Fruit fly (Drosophila melanogaster) whole organism, prepupa: ENCODE measurements around the gene c11.1.

ENCODE experiments used
- Blimp-1 ChIP-seq: fragments of 200-800 bp; sonication (Bioruptor generic); optimal IDR thresholded peaks from 3 replicates; lab custom pipeline; 2017; ENCODE audit warnings: missing biosample characterization, missing genetic modification characterization, mild to moderate bottlenecking, moderate library complexity, missing genetic modification reagents
- CG10631 ChIP-seq: fragments of 200-800 bp; sonication (Bioruptor generic); optimal IDR thresholded peaks from 2 replicates; lab custom pipeline; 2016; ENCODE audit warnings: missing biosample characterization, missing genetic modification characterization
- CG10669 ChIP-seq: fragments of 200-800 bp; sonication (Bioruptor generic); optimal IDR thresholded peaks from 3 replicates; lab custom pipeline; 2018; ENCODE audit warnings: missing biosample characterization, mild to moderate bottlenecking, missing genetic modification characterization, moderate library complexity
- CG11902 ChIP-seq: fragments of 200-800 bp; sonication (Bioruptor generic); optimal IDR thresholded peaks from 3 replicates; lab custom pipeline; 2016; ENCODE audit warnings: missing biosample characterization, missing genetic modification characterization
- CG15336 ChIP-seq: fragments of 200-800 bp; sonication (Bioruptor generic); IDR thresholded peaks from 2 replicates; pipeline ENCODE4 v1.3.6; 2022; ENCODE audit warnings: missing biosample characterization, missing genetic modification characterization
- CG31627 ChIP-seq: fragments of 200-800 bp; sonication (Bioruptor generic); optimal IDR thresholded peaks from 3 replicates; lab custom pipeline; 2016; ENCODE audit warnings: missing biosample characterization, missing genetic modification characterization
- CG32006 ChIP-seq: fragments of 200-800 bp; sonication (Bioruptor generic); optimal IDR thresholded peaks from 3 replicates; lab custom pipeline; 2017; ENCODE audit warnings: missing biosample characterization, mild to moderate bottlenecking, missing genetic modification characterization
- CG34406 ChIP-seq: fragments of 200-800 bp; sonication (Bioruptor generic); optimal IDR thresholded peaks from 3 replicates; lab custom pipeline; 2016; ENCODE audit warnings: missing biosample characterization, missing genetic modification characterization
- CG3919 ChIP-seq: fragments of 200-800 bp; sonication (Bioruptor generic); optimal IDR thresholded peaks from 3 replicates; lab custom pipeline; 2016; ENCODE audit warnings: missing biosample characterization, missing genetic modification characterization
- CG4318 ChIP-seq: fragments of 200-800 bp; sonication (Bioruptor generic); optimal IDR thresholded peaks from 3 replicates; lab custom pipeline; 2017; ENCODE audit warnings: missing biosample characterization, mild to moderate bottlenecking, missing genetic modification characterization
- CG6163 ChIP-seq: fragments of 200-800 bp; sonication (Bioruptor generic); IDR thresholded peaks from 3 replicates; pipeline ENCODE4 v1.3.6; 2022; ENCODE audit warnings: missing biosample characterization, missing genetic modification characterization
- CG6808 ChIP-seq: fragments of 200-800 bp; sonication (Bioruptor generic); optimal IDR thresholded peaks from 3 replicates; lab custom pipeline; 2017; ENCODE audit warnings: missing biosample characterization, missing genetic modification characterization, mild to moderate bottlenecking, moderate library complexity, missing genetic modification reagents
- CG8119 ChIP-seq: fragments of 200-800 bp; sonication (Bioruptor generic); IDR thresholded peaks from 3 replicates; pipeline ENCODE4 v1.3.6; 2022; ENCODE audit warnings: missing biosample characterization, missing genetic modification characterization
- CG8319 ChIP-seq: fragments of 200-800 bp; sonication (Bioruptor generic); optimal IDR thresholded peaks from 3 replicates; lab custom pipeline; 2016; ENCODE audit warnings: missing biosample characterization, missing genetic modification characterization
- CG8632 ChIP-seq: fragments of 200-800 bp; sonication (Bioruptor generic); optimal IDR thresholded peaks from 3 replicates; lab custom pipeline; 2016; ENCODE audit warnings: missing biosample characterization, missing genetic modification characterization
- CG9139 ChIP-seq: fragments of 200-800 bp; sonication (Bioruptor generic); optimal IDR thresholded peaks from 3 replicates; lab custom pipeline; 2017; ENCODE audit warnings: missing biosample characterization, mild to moderate bottlenecking, missing genetic modification characterization
- Eip78C ChIP-seq: fragments of 200-800 bp; sonication (Bioruptor generic); peaks from one replicate; lab custom pipeline; 2016; ENCODE audit warnings: missing biosample characterization, missing genetic modification characterization
- Eip93F ChIP-seq: fragments of 200-800 bp; sonication (Bioruptor generic); optimal IDR thresholded peaks from 2 replicates; lab custom pipeline; 2016; ENCODE audit warnings: missing biosample characterization, mild to moderate bottlenecking, missing genetic modification characterization
- Gug ChIP-seq: fragments of 200-800 bp; sonication (Bioruptor generic); IDR thresholded peaks from 2 replicates; pipeline ENCODE4 v1.3.6; 2022; ENCODE audit warnings: missing biosample characterization, missing genetic modification characterization
- Hr39 ChIP-seq: fragments of 200-800 bp; sonication (Bioruptor generic); optimal IDR thresholded peaks from 2 replicates; lab custom pipeline; 2016; ENCODE audit warnings: missing biosample characterization, missing genetic modification characterization
- Hr4 ChIP-seq: fragments of 200-800 bp; sonication (Bioruptor generic); optimal IDR thresholded peaks from 3 replicates; lab custom pipeline; 2016; ENCODE audit warnings: missing biosample characterization, missing genetic modification characterization
- Lpt ChIP-seq: fragments of 200-800 bp; sonication (Bioruptor generic); optimal IDR thresholded peaks from 3 replicates; lab custom pipeline; 2016; ENCODE audit warnings: missing biosample characterization, missing genetic modification characterization
- Met ChIP-seq: fragments of 200-800 bp; sonication (Bioruptor generic); optimal IDR thresholded peaks from 3 replicates; lab custom pipeline; 2016; ENCODE audit warnings: missing biosample characterization, missing genetic modification characterization
- Sox102F ChIP-seq: fragments of 200-800 bp; sonication (Bioruptor generic); optimal IDR thresholded peaks from 2 replicates; lab custom pipeline; 2016; ENCODE audit warnings: missing biosample characterization, mild to moderate bottlenecking, missing genetic modification characterization
- Sox14 ChIP-seq: fragments of 200-800 bp; sonication (Bioruptor generic); optimal IDR thresholded peaks from 3 replicates; lab custom pipeline; 2016; ENCODE audit warnings: missing biosample characterization, missing genetic modification characterization
- Sox15 ChIP-seq: fragments of 200-800 bp; sonication (Bioruptor generic); optimal IDR thresholded peaks from 3 replicates; lab custom pipeline; 2016; ENCODE audit warnings: missing biosample characterization, missing genetic modification characterization
- achi ChIP-seq: fragments of 200-800 bp; sonication (Bioruptor generic); optimal IDR thresholded peaks from 3 replicates; lab custom pipeline; 2016; ENCODE audit warnings: missing biosample characterization, missing genetic modification characterization
- acj6 ChIP-seq: fragments of 200-800 bp; sonication (Bioruptor generic); optimal IDR thresholded peaks from 3 replicates; lab custom pipeline; 2016; ENCODE audit warnings: missing biosample characterization, missing genetic modification characterization
- dsx ChIP-seq: fragments of 200-800 bp; optimal IDR thresholded peaks from 3 replicates; lab custom pipeline; 2019; ENCODE audit warnings: missing biosample characterization, mild to moderate bottlenecking, missing genetic modification characterization, moderate library complexity; ENCODE audit not compliant: poor library complexity, severe bottlenecking
- eg ChIP-seq: fragments of 200-800 bp; sonication (Bioruptor generic); IDR thresholded peaks from 3 replicates; pipeline ENCODE4 v1.3.6; 2022; ENCODE audit warnings: missing biosample characterization, missing genetic modification characterization
- esn ChIP-seq: fragments of 200-800 bp; sonication (Bioruptor generic); optimal IDR thresholded peaks from 2 replicates; lab custom pipeline; 2016; ENCODE audit warnings: missing biosample characterization, mild to moderate bottlenecking, missing genetic modification characterization, moderate library complexity
- fd59A ChIP-seq: fragments of 200-800 bp; sonication (Bioruptor generic); optimal IDR thresholded peaks from 2 replicates; lab custom pipeline; 2017; ENCODE audit warnings: missing biosample characterization, mild to moderate bottlenecking, missing genetic modification characterization, missing genetic modification reagents
- fd85E ChIP-seq: fragments of 200-800 bp; sonication (Bioruptor generic); optimal IDR thresholded peaks from 3 replicates; lab custom pipeline; 2016; ENCODE audit warnings: missing biosample characterization, missing genetic modification characterization
- fkh ChIP-seq: fragments of 200-800 bp; sonication (Bioruptor generic); optimal IDR thresholded peaks from 3 replicates; lab custom pipeline; 2017; ENCODE audit warnings: missing biosample characterization, mild to moderate bottlenecking, missing genetic modification characterization, moderate library complexity
- net ChIP-seq: fragments of 200-800 bp; sonication (Bioruptor generic); optimal IDR thresholded peaks from 3 replicates; lab custom pipeline; 2016; ENCODE audit warnings: missing biosample characterization, missing genetic modification characterization
- pdm3 ChIP-seq: fragments of 200-800 bp; sonication (Bioruptor generic); optimal IDR thresholded peaks from 3 replicates; lab custom pipeline; 2016; ENCODE audit warnings: missing biosample characterization, missing genetic modification characterization
- salr ChIP-seq, 2 experiments: fragments of 200-800 bp; sonication (Bioruptor generic); optimal IDR thresholded peaks; 3 replicates each; lab custom pipeline; 2016 to 2018; ENCODE audit warnings: missing biosample characterization in 2 of 2, missing genetic modification characterization in 2 of 2, mild to moderate bottlenecking in 1 of 2
- spab ChIP-seq: fragments of 200-800 bp; sonication (Bioruptor generic); optimal IDR thresholded peaks from 2 replicates; lab custom pipeline; 2017; ENCODE audit warnings: missing biosample characterization, mild to moderate bottlenecking, missing genetic modification characterization, missing genetic modification reagents
- ss ChIP-seq, 2 experiments: fragments of 200-800 bp; sonication (Bioruptor generic); optimal IDR thresholded peaks; 2 replicates in 1 of 2; 3 replicates in 1 of 2; lab custom pipeline; 2017 to 2018; ENCODE audit warnings: mild to moderate bottlenecking in 2 of 2, missing biosample characterization in 2 of 2, missing genetic modification characterization in 2 of 2, moderate library complexity in 1 of 2
- svp ChIP-seq: fragments of 200-800 bp; sonication (Bioruptor generic); peaks from one replicate; lab custom pipeline; 2016; ENCODE audit warnings: missing biosample characterization, missing genetic modification characterization
- topi ChIP-seq: fragments of 200-800 bp; sonication (Bioruptor generic); optimal IDR thresholded peaks from 3 replicates; lab custom pipeline; 2016; ENCODE audit warnings: missing biosample characterization, missing genetic modification characterization

The c11.1 gene

DNA sequence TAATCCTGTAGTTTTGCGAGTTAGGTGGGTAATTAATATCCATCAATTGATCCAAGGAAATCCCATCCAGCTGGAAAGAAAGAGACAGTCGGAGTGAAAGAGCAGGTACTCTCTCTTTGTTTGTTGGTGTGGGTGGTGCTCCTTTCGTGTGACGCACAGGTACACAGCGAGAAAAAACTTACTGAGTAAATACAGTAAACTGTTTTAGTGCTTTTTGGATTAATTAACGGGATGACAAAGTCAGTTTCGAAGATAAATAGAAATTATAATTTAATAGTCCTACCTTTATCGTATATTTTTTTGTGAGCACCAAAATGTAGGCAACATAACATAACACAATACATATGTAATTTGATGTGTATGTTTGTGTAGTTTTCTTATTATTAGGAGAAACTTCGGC lies 34.9 kb downstream of the c11.1 start (continued):
- TF ChIP-seq Eip93F (GFP tag; lab: Kevin White, UChicago) (no peak), dsx (peak; percentile 24), CG32006 (GFP tag; lab: Kevin White, UChicago) (peak; percentile 62), CG6808 (GFP tag; lab: Kevin White, UChicago) (peak; percentile 43), esn (peak; percentile 62), fd59A (GFP tag; lab: Kevin White, UChicago) (no peak), net (GFP tag; lab: Kevin White, UChicago) (peak; percentile 45), eg (GFP tag; lab: Robert Waterston, UW) (peak; percentile 61; the same call in 2 of the 3 replicates), CG10669 (GFP tag; lab: Kevin White, UChicago) (peak; percentile 46), CG9139 (GFP tag; lab: Kevin White, UChicago) (no peak), CG11902 (GFP tag; lab: Kevin White, UChicago) (no peak), Sox102F (GFP tag; lab: Kevin White, UChicago) (no peak), spab (GFP tag; lab: Kevin White, UChicago) (no peak), Hr4 (GFP tag; lab: Kevin White, UChicago) (peak; percentile 47), CG8319 (GFP tag; lab: Kevin White, UChicago) (no peak), CG4318 (GFP tag; lab: Kevin White, UChicago) (no peak), ss (GFP tag; optimal IDR thresholded peaks at IDR 0.05; lab: Kevin White, UChicago) (no peak), CG31627 (peak; percentile 13), Hr39 (GFP tag; lab: Kevin White, UChicago) (peak; percentile 20), fkh (GFP tag; lab: Kevin White, UChicago) (no peak), svp (GFP tag; lab: Kevin White, UChicago) (peak; percentile 70), CG34406 (GFP tag; lab: Kevin White, UChicago) (peak; percentile 56), acj6 (GFP tag; lab: Kevin White, UChicago) (peak; percentile 30), salr (GFP tag; optimal IDR thresholded peaks at IDR 0.05; lab: Kevin White, UChicago) (peak in 1 of 2 experiments; percentile 23), CG6163 (GFP tag; lab: Robert Waterston, UW) (peak; percentile 79), topi (GFP tag; lab: Kevin White, UChicago) (peak; percentile 37), Gug (GFP tag; lab: Robert Waterston, UW) (0 out of 2 replicates have a peak, but pooled peaks have one; percentile 27), CG8119 (GFP tag; lab: Robert Waterston, UW) (peak; percentile 71), Blimp-1 (GFP tag; lab: Kevin White, UChicago) (no peak), Met (GFP tag; lab: Kevin White, UChicago) (peak; percentile 60), Lpt (GFP tag; lab: Kevin White, UChicago) (no peak), CG3919 (GFP tag; lab: Kevin White, UChicago) (peak; percentile 55), CG8632 (GFP tag; lab: Kevin White, UChicago) (peak; percentile 27), fd85E (no peak), CG10631 (GFP tag; lab: Kevin White, UChicago) (peak; percentile 52), CG15336 (GFP tag; lab: Robert Waterston, UW) (peak; percentile 61; the same call in 1 of the 2 replicates), pdm3 (GFP tag; lab: Kevin White, UChicago) (peak; percentile 9), Sox15 (GFP tag; lab: Kevin White, UChicago) (peak; percentile 1), Eip78C (GFP tag; lab: Kevin White, UChicago) (peak; percentile 79), achi (GFP tag; lab: Kevin White, UChicago) (peak; percentile 56)

DNA sequence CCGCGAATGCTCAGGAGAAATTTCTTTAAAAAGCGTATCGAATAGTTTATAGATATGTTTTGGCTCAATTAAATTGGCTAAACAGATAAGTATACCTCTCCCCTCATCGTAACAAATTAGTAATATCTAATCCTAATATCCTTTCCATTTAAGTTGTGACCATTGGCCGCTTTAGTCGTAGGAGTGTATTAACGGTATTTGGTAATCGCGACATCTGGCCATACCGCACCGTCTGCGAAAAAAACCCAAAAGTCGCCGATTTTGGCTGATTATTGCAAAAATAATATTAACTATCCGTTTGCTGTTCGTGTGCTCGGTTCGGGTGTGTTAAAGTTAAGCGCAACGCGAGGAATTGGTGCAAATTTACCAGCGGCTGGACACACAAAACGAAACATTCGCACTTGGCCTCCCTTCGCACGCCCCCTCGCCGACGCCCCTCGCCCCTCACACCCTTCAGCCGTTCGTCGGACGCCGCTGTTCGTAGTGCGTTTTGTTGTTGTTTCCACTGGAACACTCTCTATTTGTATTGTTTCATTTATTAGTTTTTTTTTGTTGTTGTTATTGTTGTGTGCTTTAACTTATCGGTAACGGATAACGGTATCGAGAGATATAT lies 35.6 kb downstream of the c11.1 start, which contains the start of the genes amx and Dsor1:
Gene amx (minus strand): TSS at position 166 of the 613 bp plus-strand sequence.
Gene Dsor1 (plus strand): TSS at position 172 of the 613 bp plus-strand sequence.
- TF ChIP-seq Sox14 (GFP tag; lab: Kevin White, UChicago) (peak; percentile 7), CG10631 (GFP tag; lab: Kevin White, UChicago) (no peak), Eip78C (GFP tag; lab: Kevin White, UChicago) (peak; percentile 59), svp (GFP tag; lab: Kevin White, UChicago) (peak; percentile 11), Lpt (GFP tag; lab: Kevin White, UChicago) (no peak)
